Fruit fly (Drosophila melanogaster) Kc167 (cell line): ENCODE results near the gene CG10068.

ENCODE experiments used
- Myc ChIP-seq: fragments of >200 bp; optimal IDR thresholded peaks from 2 replicates; lab custom pipeline; 2017; ENCODE audit warnings: missing external identifiers
- Sin3A ChIP-seq: fragments of >200 bp; optimal IDR thresholded peaks from 2 replicates; lab custom pipeline; 2018; ENCODE audit warnings: missing external identifiers
- h ChIP-seq: fragments of >200 bp; optimal IDR thresholded peaks from 3 replicates; lab custom pipeline; 2018; ENCODE audit warnings: missing external identifiers
- insv ChIP-seq: fragments of >200 bp; optimal IDR thresholded peaks from 3 replicates; lab custom pipeline; 2018; ENCODE audit warnings: missing external identifiers
- psq ChIP-seq: fragments of >200 bp; optimal IDR thresholded peaks from 2 replicates; lab custom pipeline; 2017; ENCODE audit warnings: missing external identifiers
- ttk ChIP-seq: sonication (Bioruptor generic); optimal IDR thresholded peaks from 2 replicates; lab custom pipeline; 2017; ENCODE audit warnings: missing external identifiers

Gene CG10068

dm6 chr3R:7144245-7144904 lies 16.5 kb upstream of the CG10068 start, which contains the start of the genes CG14610 and CG2656:
Gene CG14610 (minus strand): TSS chr3R:7144295.
Gene CG2656 (plus strand): TSS chr3R:7144724.
- no peak for TF ChIP-seq h (lab: Kevin White, UChicago)
- no peak for TF ChIP-seq psq (lab: Kevin White, UChicago)
- no peak for TF ChIP-seq ttk (lab: Kevin White, UChicago)
- no peak for TF ChIP-seq Sin3A (lab: Kevin White, UChicago)
- TF ChIP-seq insv (lab: Kevin White, UChicago), result no peak
- no peak for TF ChIP-seq Myc (lab: Kevin White, UChicago)

- TF ChIP-seq ttk (lab: Kevin White, UChicago), result no peak
- TF ChIP-seq insv (lab: Kevin White, UChicago), result no peak
- TF ChIP-seq Myc (lab: Kevin White, UChicago), result no peak
- no peak for TF ChIP-seq Sin3A (lab: Kevin White, UChicago)
- no peak for TF ChIP-seq h (lab: Kevin White, UChicago)
- TF ChIP-seq psq (lab: Kevin White, UChicago), result no peak
Measured at dm6 chr3R:7142580-7142979, 14.8 kb upstream of the CG10068 start.

DNA sequence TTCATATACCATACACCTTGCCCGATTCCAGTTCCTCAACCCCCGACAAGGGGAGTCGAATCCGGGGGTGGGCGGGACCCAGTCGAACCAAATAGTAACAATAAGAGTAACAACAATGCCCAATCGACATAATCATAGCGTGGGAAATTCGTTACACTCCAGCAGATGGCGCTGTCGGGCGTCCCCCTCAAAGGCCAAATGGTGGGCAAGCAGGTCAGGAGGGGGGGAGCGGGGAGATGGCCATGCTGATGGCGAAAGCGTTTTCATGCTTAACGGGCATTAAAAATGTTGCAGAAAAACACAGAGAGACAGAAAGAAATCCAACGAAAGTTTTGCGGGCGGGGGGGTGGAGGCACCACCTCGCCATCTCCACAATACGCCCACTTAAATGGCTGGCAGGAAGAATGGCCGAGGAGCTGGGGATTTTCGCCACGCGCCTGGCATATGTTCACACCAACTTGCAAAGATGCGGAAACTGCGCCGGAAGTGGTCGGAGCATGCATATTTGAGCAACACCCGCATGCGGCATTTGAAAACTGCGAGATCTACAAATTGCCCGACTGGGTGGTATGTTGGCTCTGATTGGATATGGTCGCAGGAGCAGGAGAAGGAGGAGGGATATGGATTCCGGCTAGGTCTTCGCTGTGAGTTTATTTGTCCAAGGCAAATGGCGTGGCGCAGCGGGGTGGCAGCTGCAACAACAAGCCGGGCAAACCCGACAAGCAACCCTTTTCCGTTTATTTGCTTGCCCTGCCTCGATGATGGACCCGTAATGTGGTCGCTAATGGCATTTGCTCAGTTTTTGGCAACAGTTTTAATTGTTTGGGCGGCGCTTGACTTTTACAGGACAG lies 11.6 kb upstream of the CG10068 start:
- TF ChIP-seq insv (lab: Kevin White, UChicago), result no peak

DNA sequence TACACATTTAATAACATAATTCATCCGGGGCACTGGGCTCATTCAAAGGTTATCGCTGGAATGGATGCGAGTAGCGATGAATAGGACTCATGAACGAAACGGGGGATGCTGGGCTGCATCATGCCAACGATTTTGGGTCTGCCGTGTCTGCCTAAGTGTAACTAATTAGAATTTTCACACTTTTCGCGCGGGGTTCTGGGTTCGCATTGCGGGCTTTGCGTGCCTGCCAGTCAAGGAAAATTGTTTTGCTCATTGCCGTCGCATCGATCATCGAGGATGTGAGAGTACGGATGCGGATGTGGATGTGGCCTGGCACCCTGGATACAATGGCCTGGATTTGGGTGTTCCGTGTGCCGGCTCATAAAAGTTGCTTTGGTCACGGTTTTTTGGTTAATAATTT lies 10.2 kb upstream of the CG10068 start:
- TF ChIP-seq insv (lab: Kevin White, UChicago) (no peak), Myc (lab: Kevin White, UChicago) (no peak), h (lab: Kevin White, UChicago) (no peak), psq (lab: Kevin White, UChicago) (no peak), Sin3A (lab: Kevin White, UChicago) (no peak), ttk (lab: Kevin White, UChicago) (no peak)

dm6 chr3R:7137207-7137606 lies 9.4 kb upstream of the CG10068 start:
- no peak for TF ChIP-seq h (lab: Kevin White, UChicago)
- no peak for TF ChIP-seq Myc (lab: Kevin White, UChicago)
- no peak for TF ChIP-seq ttk (lab: Kevin White, UChicago)

DNA sequence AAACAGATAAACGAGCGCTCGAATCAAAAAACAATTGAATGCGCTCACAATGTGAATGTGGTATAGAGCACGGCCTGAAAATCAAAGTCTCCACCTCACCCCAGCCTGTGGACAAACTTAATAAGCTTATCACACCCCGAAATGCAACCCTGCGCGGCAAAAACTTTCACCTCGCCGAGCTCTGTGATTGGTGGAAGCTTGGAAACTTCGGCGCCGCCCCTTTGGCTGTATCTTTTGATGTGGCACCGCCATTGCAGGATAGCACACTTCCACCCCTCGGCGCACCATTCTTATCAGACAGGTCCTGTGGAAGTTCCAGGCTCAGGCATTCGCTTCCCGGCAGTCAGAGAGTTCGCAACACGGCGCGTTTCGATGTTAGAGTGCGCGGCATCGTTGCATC lies 8.1 kb upstream of the CG10068 start, which contains the start of gene Fer1:
Fer1 (plus strand) TSS at position 326 of the 400 bp plus-strand sequence.
- no peak for TF ChIP-seq Sin3A (lab: Kevin White, UChicago)
- TF ChIP-seq psq (lab: Kevin White, UChicago), result no peak
- no peak for TF ChIP-seq insv (lab: Kevin White, UChicago)
- TF ChIP-seq ttk (lab: Kevin White, UChicago), result no peak
- no peak for TF ChIP-seq Myc (lab: Kevin White, UChicago)
- TF ChIP-seq h (lab: Kevin White, UChicago), result no peak

DNA sequence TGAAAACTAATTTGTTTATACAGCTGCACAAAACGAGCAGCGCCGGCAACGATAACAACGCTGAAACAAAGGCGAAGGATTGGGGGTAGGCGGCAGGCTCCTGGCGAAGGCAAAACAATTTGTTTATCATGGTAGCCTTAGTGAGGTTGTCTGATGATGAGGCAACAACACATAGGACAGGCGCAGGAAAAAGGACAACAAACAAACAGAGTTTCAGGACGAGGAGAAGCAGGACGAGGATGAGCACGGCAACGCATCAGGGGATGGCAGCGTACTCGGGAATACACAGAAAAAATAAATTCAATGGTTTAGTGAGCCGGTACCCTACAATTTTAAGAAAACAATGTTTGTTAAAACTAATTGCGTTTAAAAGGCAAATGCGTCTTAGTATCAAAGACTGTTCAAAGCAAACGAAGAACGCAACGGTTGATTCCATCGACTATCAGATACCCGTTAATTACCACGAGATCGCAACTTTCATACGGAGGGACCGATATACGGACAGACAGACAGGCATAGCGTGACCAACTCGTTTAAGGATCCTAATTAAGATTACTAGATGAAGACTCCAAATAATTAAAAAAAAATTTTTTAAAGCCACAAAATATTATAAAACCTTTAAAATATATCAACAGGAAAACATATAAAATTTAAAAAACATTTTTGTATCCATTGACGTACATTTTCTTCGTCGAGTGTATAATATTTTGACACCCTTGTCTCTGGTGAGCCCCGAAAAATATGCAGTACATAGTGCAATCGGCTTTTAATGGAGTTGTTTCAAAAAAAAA lies 7.1 kb upstream of the CG10068 start:
- TF ChIP-seq psq (lab: Kevin White, UChicago) (no peak), ttk (lab: Kevin White, UChicago) (no peak), h (lab: Kevin White, UChicago) (no peak), Sin3A (lab: Kevin White, UChicago) (no peak), Myc (lab: Kevin White, UChicago) (no peak), insv (lab: Kevin White, UChicago) (no peak)

DNA sequence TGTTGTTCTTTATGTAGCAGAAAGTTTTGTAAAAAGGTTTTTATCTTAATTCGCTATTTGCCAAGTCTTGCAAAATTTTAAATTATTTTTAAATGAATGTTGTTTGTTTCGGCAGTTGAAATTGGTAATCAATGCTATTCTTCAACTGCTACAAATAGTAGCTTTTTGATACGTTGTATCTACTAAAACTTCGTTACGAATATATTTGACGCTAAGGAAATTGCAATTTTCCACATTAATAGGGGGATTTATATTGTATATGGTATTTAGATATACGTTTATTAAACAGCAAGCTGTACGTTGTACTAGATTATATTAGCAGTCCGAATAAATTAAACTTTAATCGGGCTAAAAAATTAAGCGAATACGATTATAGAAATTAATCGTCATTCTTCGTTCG lies 3.4 kb upstream of the CG10068 start, which contains the start of gene CG31493:
CG31493 (plus strand) TSS at position 301 of the 400 bp plus-strand sequence.
- TF ChIP-seq Myc (lab: Kevin White, UChicago) (no peak), insv (lab: Kevin White, UChicago) (no peak), Sin3A (lab: Kevin White, UChicago) (no peak), h (lab: Kevin White, UChicago) (no peak), psq (lab: Kevin White, UChicago) (no peak), ttk (lab: Kevin White, UChicago) (no peak)

DNA sequence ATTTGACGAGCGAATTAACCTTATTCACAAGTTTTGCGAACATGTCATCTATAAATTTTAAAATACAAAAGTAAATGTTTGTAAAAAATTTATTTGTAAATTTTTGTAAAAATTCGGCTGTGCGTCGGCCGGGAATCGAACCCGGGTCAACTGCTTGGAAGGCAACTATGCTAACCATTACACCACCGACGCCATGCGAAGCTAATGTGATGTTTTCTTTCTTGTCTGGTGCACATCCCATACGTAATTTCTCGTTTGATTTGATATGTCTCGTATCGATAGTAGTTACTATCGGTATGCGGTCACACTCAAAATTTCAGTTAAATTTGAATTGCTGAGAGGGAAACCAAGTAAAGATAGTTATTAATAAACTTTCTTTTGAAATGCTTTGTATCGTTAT lies 3.0 kb upstream of the CG10068 start:
- TF ChIP-seq Myc (lab: Kevin White, UChicago) (no peak), insv (lab: Kevin White, UChicago) (no peak), ttk (lab: Kevin White, UChicago) (no peak), psq (lab: Kevin White, UChicago) (no peak), Sin3A (lab: Kevin White, UChicago) (no peak), h (lab: Kevin White, UChicago) (no peak)

DNA sequence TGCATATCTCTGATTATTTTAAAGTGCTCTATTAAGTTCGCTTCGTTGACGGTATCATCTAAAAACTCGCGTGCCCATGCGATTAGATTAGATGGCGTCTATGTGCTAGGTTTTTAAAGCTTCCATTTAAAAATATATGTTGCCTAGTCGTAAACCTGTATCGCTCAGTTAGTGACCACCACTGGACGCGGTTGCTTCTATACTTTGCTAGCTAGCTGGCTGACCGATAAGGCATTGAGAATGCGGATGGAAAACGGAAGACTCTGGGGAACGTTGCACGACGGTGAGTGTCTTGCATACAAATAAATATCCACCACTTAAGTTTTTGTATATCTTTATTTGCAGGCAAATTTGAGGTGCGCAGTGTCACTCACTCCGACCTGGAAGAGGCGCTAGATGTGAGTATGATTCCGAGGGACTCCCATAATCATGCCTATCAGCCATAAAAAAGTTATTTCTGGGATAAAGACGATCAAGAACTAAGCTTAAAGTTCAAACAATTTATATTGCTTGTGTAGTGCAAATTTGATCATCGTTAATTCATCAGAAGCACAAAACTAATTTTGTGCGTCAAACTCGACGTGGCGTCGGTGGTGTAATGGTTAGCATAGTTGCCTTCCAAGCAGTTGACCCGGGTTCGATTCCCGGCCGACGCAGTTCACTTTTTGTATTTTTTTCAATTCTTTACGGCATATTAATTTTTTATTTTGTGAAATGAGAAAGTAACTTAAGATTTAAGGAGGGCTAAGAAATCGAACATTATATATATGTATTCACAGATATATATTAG lies 1.6 kb upstream of the CG10068 start, which contains the start of gene CG31248:
CG31248 (plus strand) TSS at position 41 of the 790 bp plus-strand sequence.
- TF ChIP-seq ttk (lab: Kevin White, UChicago) (no peak), Sin3A (lab: Kevin White, UChicago) (no peak), insv (lab: Kevin White, UChicago) (no peak), psq (lab: Kevin White, UChicago) (no peak), h (lab: Kevin White, UChicago) (no peak)
